Worm (Caenorhabditis elegans) whole organism, early embryonic: ENCODE measurements around the gene W04E12.2.

ENCODE experiments used
- F13C5.2 ChIP-seq: sonication (generic microtip); optimal IDR thresholded peaks from 2 replicates; lab custom pipeline; 2017; ENCODE audit warnings: mild to moderate bottlenecking, missing genetic modification characterization, inconsistent platforms, missing compliant biosample characterization
- ama-1 ChIP-seq: fragments of 150-350 bp; optimal IDR thresholded peaks from 2 replicates; lab custom pipeline; 2014
- ceh-36 ChIP-seq: sonication (generic microtip); optimal IDR thresholded peaks from 2 replicates; lab custom pipeline; 2016; ENCODE audit warnings: missing genetic modification characterization, inconsistent platforms, missing compliant biosample characterization
- ets-7 ChIP-seq: sonication (generic microtip); optimal IDR thresholded peaks from 2 replicates; lab custom pipeline; 2016; ENCODE audit warnings: missing genotype, missing genetic modification characterization, missing compliant biosample characterization
- flt-1 ChIP-seq: fragments of 200-800 bp; sonication (Bioruptor generic); IDR thresholded peaks from 2 replicates; pipeline ENCODE4 v1.3.6; 2022; ENCODE audit warnings: missing genetic modification characterization, missing compliant biosample characterization
- hmbx-1 ChIP-seq: sonication (generic microtip); optimal IDR thresholded peaks from 2 replicates; lab custom pipeline; 2016; ENCODE audit warnings: mild to moderate bottlenecking, missing genetic modification characterization, missing compliant biosample characterization
- hmg-4 ChIP-seq: fragments of 200-800 bp; sonication (Bioruptor generic); optimal IDR thresholded peaks from 2 replicates; lab custom pipeline; 2018; ENCODE audit warnings: mild to moderate bottlenecking, missing genetic modification characterization, missing compliant biosample characterization
- pes-1 ChIP-seq: fragments of 200-800 bp; sonication (Bioruptor generic); IDR thresholded peaks from 2 replicates; pipeline ENCODE4 v1.3.6; 2022; ENCODE audit warnings: missing genetic modification reagents, missing genetic modification characterization, missing compliant biosample characterization
- sea-1 ChIP-seq: fragments of 200-800 bp; sonication (Bioruptor generic); conservative IDR thresholded peaks from 2 replicates; pipeline ENCODE4 v1.3.6; 2022; ENCODE audit warnings: missing genetic modification characterization, missing compliant biosample characterization
- tbx-37 ChIP-seq: fragments of 200-800 bp; sonication (Bioruptor generic); conservative IDR thresholded peaks from 2 replicates; pipeline ENCODE4 v1.3.6; 2022; ENCODE audit warnings: missing genetic modification reagents, missing genetic modification characterization, missing compliant biosample characterization
- tra-4 ChIP-seq: sonication (generic microtip); optimal IDR thresholded peaks from 2 replicates; lab custom pipeline; 2017; ENCODE audit warnings: missing genetic modification characterization, missing compliant biosample characterization

DNA sequence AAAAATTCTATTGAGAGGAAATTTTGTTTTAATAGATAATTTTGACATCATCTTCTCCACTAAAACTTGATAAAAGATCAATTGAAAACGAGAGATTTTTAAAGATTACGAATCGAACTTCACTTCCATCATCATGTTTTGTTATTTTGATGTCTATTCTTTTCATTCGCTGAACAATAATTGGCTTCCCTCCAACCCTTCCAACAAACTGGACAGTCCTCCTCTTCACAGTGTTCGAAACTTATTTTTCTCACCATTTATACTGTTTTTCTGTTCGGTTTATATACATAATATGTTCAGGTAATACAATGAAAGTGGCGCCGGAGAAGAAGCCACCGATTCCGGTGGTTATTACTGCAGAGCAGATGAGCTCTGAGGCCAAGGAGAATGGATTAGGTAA is 19.8 kb upstream of the W04E12.2 start, which contains the start of gene M162.5:
- TF ChIP-seq ama-1 (lab: Kevin White, UChicago) (no peak), ceh-36 (tag; lab: Kevin White, UChicago) (no peak), hmg-4 (GFP tag; lab: Kevin White, UChicago) (no peak), ets-7 (tag; lab: Kevin White, UChicago) (no peak), pes-1 (GFP tag; lab: Robert Waterston, UW) (no peak), F13C5.2 (tag; lab: Kevin White, UChicago) (no peak), sea-1 (GFP tag; lab: Robert Waterston, UW) (no peak), flt-1 (GFP tag; lab: Robert Waterston, UW) (no peak), tra-4 (tag; lab: Kevin White, UChicago) (no peak), hmbx-1 (no peak), tbx-37 (GFP tag; lab: Robert Waterston, UW) (no peak)
